Fruit fly (Drosophila melanogaster) whole organism, embryonic: ENCODE measurements around the gene Spc25.

ENCODE experiments used
- CG10274 ChIP-seq: fragments of 200-800 bp; sonication (Bioruptor generic); optimal IDR thresholded peaks from 3 replicates; lab custom pipeline; 2017; ENCODE audit warnings: missing biosample characterization, mild to moderate bottlenecking, missing genetic modification characterization
- CG11247 ChIP-seq: fragments of 200-800 bp; sonication (Bioruptor generic); IDR thresholded peaks from 2 replicates; pipeline ENCODE4 v1.3.6; 2022; ENCODE audit warnings: missing biosample characterization, missing genetic modification characterization
- CG11504 ChIP-seq: fragments of 200-800 bp; sonication (Bioruptor generic); optimal IDR thresholded peaks from 3 replicates; lab custom pipeline; 2019; ENCODE audit warnings: missing biosample characterization, mild to moderate bottlenecking, missing genetic modification characterization, moderate library complexity
- CG11723 ChIP-seq: fragments of 200-800 bp; sonication (Bioruptor generic); optimal IDR thresholded peaks from 2 replicates; lab custom pipeline; 2017; ENCODE audit warnings: missing biosample characterization, mild to moderate bottlenecking, missing genetic modification characterization
- CG13287 ChIP-seq: fragments of 200-800 bp; sonication (Bioruptor generic); IDR thresholded peaks from 2 replicates; pipeline ENCODE4 v1.3.6; 2022; ENCODE audit warnings: missing biosample characterization, missing genetic modification characterization; ENCODE audit not compliant: partially characterized antibody
- CG16813 ChIP-seq: fragments of 200-800 bp; sonication (Bioruptor generic); IDR thresholded peaks from 3 replicates; pipeline ENCODE4 v1.3.6; 2022; ENCODE audit warnings: missing biosample characterization, missing genetic modification characterization; ENCODE audit not compliant: partially characterized antibody
- CG18011 ChIP-seq: fragments of 200-800 bp; sonication (Bioruptor generic); optimal IDR thresholded peaks from 2 replicates; lab custom pipeline; 2017; ENCODE audit warnings: missing biosample characterization, missing genetic modification characterization, mild to moderate bottlenecking, moderate library complexity, missing genotype
- CG2116 ChIP-seq: fragments of 200-800 bp; sonication (Bioruptor generic); optimal IDR thresholded peaks from 3 replicates; lab custom pipeline; 2018; ENCODE audit warnings: missing biosample characterization, mild to moderate bottlenecking, missing genetic modification characterization
- CG2120 ChIP-seq: fragments of 200-800 bp; sonication (Bioruptor generic); optimal IDR thresholded peaks from 3 replicates; lab custom pipeline; 2016; ENCODE audit warnings: missing biosample characterization, missing genetic modification characterization
- CG3407 ChIP-seq: fragments of 200-800 bp; sonication (Bioruptor generic); optimal IDR thresholded peaks from 2 replicates; lab custom pipeline; 2018; ENCODE audit warnings: missing biosample characterization, mild to moderate bottlenecking, missing genetic modification characterization
- CG43689 ChIP-seq: fragments of 200-800 bp; sonication (Bioruptor generic); IDR thresholded peaks from 2 replicates; pipeline ENCODE4 v1.3.6; 2022; ENCODE audit warnings: missing biosample characterization, missing genetic modification characterization
- CG4854 ChIP-seq: fragments of 200-800 bp; sonication (Bioruptor generic); optimal IDR thresholded peaks from 2 replicates; lab custom pipeline; 2016; ENCODE audit warnings: missing biosample characterization, missing genetic modification characterization, inconsistent platforms
- CG6791 ChIP-seq: fragments of 200-800 bp; sonication (Bioruptor generic); IDR thresholded peaks from 3 replicates; pipeline ENCODE4 v1.3.6; 2022; ENCODE audit warnings: missing biosample characterization, missing genetic modification characterization; ENCODE audit not compliant: partially characterized antibody
- CG8281 ChIP-seq: fragments of 200-800 bp; sonication (Bioruptor generic); optimal IDR thresholded peaks from 2 replicates; lab custom pipeline; 2018; ENCODE audit warnings: missing biosample characterization, mild to moderate bottlenecking, missing genetic modification characterization, moderate library complexity
- CG8388 ChIP-seq: fragments of 200-800 bp; sonication (Bioruptor generic); optimal IDR thresholded peaks from 2 replicates; lab custom pipeline; 2019; ENCODE audit warnings: missing biosample characterization, mild to moderate bottlenecking, missing genetic modification characterization, moderate library complexity
- CG8924 ChIP-seq: fragments of 200-800 bp; optimal IDR thresholded peaks from 3 replicates; lab custom pipeline; 2019; ENCODE audit warnings: missing biosample characterization, mild to moderate bottlenecking, missing genetic modification characterization, moderate library complexity
- CG9817 ChIP-seq: fragments of 200-800 bp; sonication (Bioruptor generic); optimal IDR thresholded peaks from 2 replicates; lab custom pipeline; 2018; ENCODE audit warnings: missing biosample characterization, mild to moderate bottlenecking, missing genetic modification characterization, moderate library complexity
- CTCF ChIP-seq: fragments of 200-800 bp; sonication (Bioruptor generic); optimal IDR thresholded peaks from 2 replicates; lab custom pipeline; 2017; ENCODE audit warnings: missing biosample characterization, mild to moderate bottlenecking, missing genetic modification characterization, moderate library complexity
- CoRest ChIP-seq: fragments of 200-800 bp; sonication (Bioruptor generic); optimal IDR thresholded peaks from 3 replicates; lab custom pipeline; 2018; ENCODE audit warnings: missing biosample characterization, mild to moderate bottlenecking, missing genetic modification characterization, moderate library complexity
- CrebB ChIP-seq: fragments of 200-800 bp; sonication (Bioruptor generic); optimal IDR thresholded peaks from 3 replicates; lab custom pipeline; 2018; ENCODE audit warnings: missing biosample characterization, mild to moderate bottlenecking, missing genetic modification characterization
- Drgx ChIP-seq: fragments of 200-800 bp; sonication (Bioruptor generic); IDR thresholded peaks from 2 replicates; pipeline ENCODE4 v1.3.6; 2022; ENCODE audit warnings: missing biosample characterization, missing genetic modification characterization
- HmgD ChIP-seq: fragments of 200-800 bp; sonication (Bioruptor generic); optimal IDR thresholded peaks from 3 replicates; lab custom pipeline; 2016; ENCODE audit warnings: missing biosample characterization, missing genetic modification characterization
- Hr51 ChIP-seq, 2 experiments: fragments of 200-800 bp; sonication (Bioruptor generic); optimal IDR thresholded peaks; 2 replicates in 1 of 2; 3 replicates in 1 of 2; lab custom pipeline; 2016 to 2018; ENCODE audit warnings: missing biosample characterization in 2 of 2, missing genetic modification characterization in 2 of 2, mild to moderate bottlenecking in 1 of 2, moderate library complexity in 1 of 2
- Opbp ChIP-seq: fragments of 200-800 bp; sonication (Bioruptor generic); IDR thresholded peaks from 3 replicates; pipeline ENCODE4 v1.3.6; 2022; ENCODE audit warnings: missing biosample characterization, missing genetic modification characterization; ENCODE audit not compliant: partially characterized antibody
- Pdp1 ChIP-seq, 2 experiments: fragments of 200-800 bp; sonication (Bioruptor generic); optimal IDR thresholded peaks; 3 replicates each; lab custom pipeline; 2016; ENCODE audit warnings: missing biosample characterization in 2 of 2, missing genetic modification characterization in 2 of 2, mild to moderate bottlenecking in 1 of 2, moderate library complexity in 1 of 2
- Scr ChIP-seq: fragments of 200-800 bp; sonication (Bioruptor generic); IDR thresholded peaks from 2 replicates; pipeline ENCODE4 v1.3.6; 2022; ENCODE audit warnings: missing biosample characterization, missing genetic modification characterization; ENCODE audit not compliant: partially characterized antibody
- Sry-β ChIP-seq: fragments of 200-800 bp; sonication (Bioruptor generic); optimal IDR thresholded peaks from 2 replicates; lab custom pipeline; 2018; ENCODE audit warnings: missing biosample characterization, mild to moderate bottlenecking, missing genetic modification characterization, moderate library complexity
- Ssrp ChIP-seq: fragments of 200-800 bp; sonication (Bioruptor generic); optimal IDR thresholded peaks from 2 replicates; lab custom pipeline; 2018; ENCODE audit warnings: missing biosample characterization, mild to moderate bottlenecking, missing genetic modification characterization, moderate library complexity
- Trl ChIP-seq, 3 experiments: fragments of >200 bp in 2 of 3; fragments of 200-800 bp in 1 of 3; sonication (Bioruptor generic) in 1 of 3; optimal IDR thresholded peaks; 2 replicates in 1 of 3; 3 replicates in 2 of 3; lab custom pipeline; 2016 to 2017; ENCODE audit warnings: missing biosample characterization in 1 of 3, missing genetic modification characterization in 1 of 3
- al ChIP-seq: fragments of 200-800 bp; sonication (Bioruptor generic); IDR thresholded peaks from 2 replicates; pipeline ENCODE4 v1.3.6; 2022; ENCODE audit warnings: missing biosample characterization, missing genetic modification characterization
- ato ChIP-seq: fragments of 200-800 bp; sonication (Bioruptor generic); IDR thresholded peaks from 2 replicates; pipeline ENCODE4 v1.3.6; 2022; ENCODE audit warnings: missing biosample characterization, missing genetic modification characterization; ENCODE audit not compliant: partially characterized antibody
- bsh ChIP-seq, 2 experiments: fragments of 200-800 bp; sonication (Bioruptor generic); optimal IDR thresholded peaks; 2 replicates each; lab custom pipeline; 2017 to 2018; ENCODE audit warnings: mild to moderate bottlenecking in 2 of 2, missing biosample characterization in 2 of 2, missing genetic modification characterization in 2 of 2, moderate library complexity in 1 of 2
- cato ChIP-seq: fragments of 200-800 bp; sonication (Bioruptor generic); optimal IDR thresholded peaks from 2 replicates; lab custom pipeline; 2016; ENCODE audit warnings: missing biosample characterization, missing genetic modification characterization, borderline replicate concordance
- ci ChIP-seq: fragments of 200-800 bp; sonication (Bioruptor generic); IDR thresholded peaks from 3 replicates; pipeline ENCODE4 v1.3.6; 2022; ENCODE audit warnings: missing biosample characterization, missing genetic modification characterization
- dm ChIP-seq: fragments of 200-800 bp; sonication (Bioruptor generic); optimal IDR thresholded peaks from 3 replicates; lab custom pipeline; 2016; ENCODE audit warnings: missing biosample characterization, missing genetic modification characterization
- gcm2 ChIP-seq: fragments of 200-800 bp; sonication (Bioruptor generic); optimal IDR thresholded peaks from 2 replicates; lab custom pipeline; 2016; ENCODE audit warnings: missing biosample characterization, missing genetic modification characterization
- gt ChIP-seq: fragments of 200-800 bp; sonication (Bioruptor generic); IDR thresholded peaks from 2 replicates; pipeline ENCODE4 v1.3.6; 2022; ENCODE audit warnings: missing biosample characterization, missing genetic modification characterization
- hbn ChIP-seq: fragments of 200-800 bp; sonication (Bioruptor generic); IDR thresholded peaks from 2 replicates; pipeline ENCODE4 v1.3.6; 2022; ENCODE audit warnings: missing biosample characterization, missing genetic modification characterization; ENCODE audit not compliant: partially characterized antibody
- knrl ChIP-seq: fragments of 200-800 bp; sonication (Bioruptor generic); IDR thresholded peaks from 3 replicates; pipeline ENCODE4 v1.3.6; 2022; ENCODE audit warnings: missing biosample characterization, missing genetic modification characterization; ENCODE audit not compliant: partially characterized antibody
- mld ChIP-seq: fragments of 200-800 bp; sonication (Bioruptor generic); IDR thresholded peaks from 3 replicates; pipeline ENCODE4 v1.3.6; 2022; ENCODE audit warnings: missing biosample characterization, missing genetic modification characterization; ENCODE audit not compliant: partially characterized antibody
- row ChIP-seq: fragments of 200-800 bp; sonication (Bioruptor generic); IDR thresholded peaks from 3 replicates; pipeline ENCODE4 v1.3.6; 2022; ENCODE audit warnings: missing biosample characterization, missing genetic modification characterization
- sna ChIP-seq: fragments of 200-800 bp; sonication (Bioruptor generic); IDR thresholded peaks from 2 replicates; pipeline ENCODE4 v1.3.6; 2022; ENCODE audit warnings: missing biosample characterization, missing genetic modification characterization; ENCODE audit not compliant: partially characterized antibody
- sr ChIP-seq: fragments of 200-800 bp; sonication (Bioruptor generic); IDR thresholded peaks from 3 replicates; pipeline ENCODE4 v1.3.6; 2022; ENCODE audit warnings: missing biosample characterization, missing genetic modification characterization
- sug ChIP-seq: fragments of 200-800 bp; optimal IDR thresholded peaks from 2 replicates; lab custom pipeline; 2019; ENCODE audit warnings: missing biosample characterization, mild to moderate bottlenecking, missing genetic modification characterization, moderate library complexity
- tll ChIP-seq, 2 experiments: fragments of 200-800 bp in 1 of 2; fragments of >200 bp in 1 of 2; sonication (Bioruptor generic) in 1 of 2; optimal IDR thresholded peaks; 2 replicates each; lab custom pipeline; 2017 to 2019; ENCODE audit warnings: missing biosample characterization in 2 of 2, missing genetic modification characterization in 2 of 2, mild to moderate bottlenecking in 1 of 2, moderate library complexity in 1 of 2
- zfh2 ChIP-seq: fragments of 200-800 bp; sonication (Bioruptor generic); optimal IDR thresholded peaks from 2 replicates; lab custom pipeline; 2016; ENCODE audit warnings: missing biosample characterization, missing genetic modification characterization

Spc25 gene

dm6 chr3R:12985828-12986530 lies 24.4 kb downstream of the Spc25 start, which contains the start of gene CG31342 (continued):
- TF ChIP-seq gcm2 (GFP tag; lab: Kevin White, UChicago) = no peak
- no peak for TF ChIP-seq cato (GFP tag; lab: Kevin White, UChicago)
- no peak for TF ChIP-seq CG10274 (GFP tag; lab: Kevin White, UChicago)
- no peak for TF ChIP-seq CG11723 (GFP tag; lab: Kevin White, UChicago)
- no peak for TF ChIP-seq CG4854
- TF ChIP-seq tll (GFP tag; optimal IDR thresholded peaks at IDR 0.05; lab: Kevin White, UChicago) = no peak
- TF ChIP-seq Pdp1 (GFP tag; optimal IDR thresholded peaks at IDR 0.05; lab: Kevin White, UChicago) = peak in 1 of 2 experiments; percentile 31
- peak; percentile 59; the same call in 2 of the 3 replicates for TF ChIP-seq knrl (GFP tag; lab: Robert Waterston, UW)
- TF ChIP-seq sna (GFP tag; lab: Robert Waterston, UW) = peak; percentile 61; the same call in 1 of the 2 replicates
- TF ChIP-seq CoRest (tag; lab: Kevin White, UChicago) = peak; percentile 62
- TF ChIP-seq Hr51 (GFP tag; optimal IDR thresholded peaks at IDR 0.05; lab: Kevin White, UChicago) = no peak
- TF ChIP-seq ci = peak; percentile 25; the same call in 1 of the 3 replicates
- no peak for TF ChIP-seq CG11504 (tag; lab: Kevin White, UChicago)
- no peak for TF ChIP-seq CG11247 (GFP tag; lab: Robert Waterston, UW)
- peak; percentile 77 for TF ChIP-seq row
- 0 out of 3 replicates have a peak, but pooled peaks have one; percentile 45 for TF ChIP-seq mld (GFP tag; lab: Robert Waterston, UW)
- no peak for TF ChIP-seq CTCF (GFP tag; lab: Kevin White, UChicago)
- TF ChIP-seq CG3407 (GFP tag; lab: Kevin White, UChicago) = no peak
- peak; percentile 59; the same call in 2 of the 3 replicates for TF ChIP-seq CG6791 (GFP tag; lab: Robert Waterston, UW)
- no peak for TF ChIP-seq CG8281 (tag; lab: Kevin White, UChicago)
- TF ChIP-seq CG2120 = peak; percentile 49
- TF ChIP-seq CG8924 (tag; lab: Kevin White, UChicago) = peak; percentile 59
- TF ChIP-seq CG16813 (GFP tag; lab: Robert Waterston, UW) = peak; percentile 58
- TF ChIP-seq bsh (GFP tag; optimal IDR thresholded peaks at IDR 0.05; lab: Kevin White, UChicago) = peak in 1 of 2 experiments; percentile 62
- peak; percentile 73 for TF ChIP-seq Scr
- TF ChIP-seq sr (GFP tag; lab: Robert Waterston, UW) = 0 out of 3 replicates have a peak, but pooled peaks have one; percentile 21
- TF ChIP-seq CrebB (tag; lab: Kevin White, UChicago) = peak; percentile 14
- TF ChIP-seq Ssrp = peak; percentile 38
- no peak for TF ChIP-seq CG18011 (GFP tag; lab: Kevin White, UChicago)
- TF ChIP-seq hbn = peak; percentile 60
- TF ChIP-seq ato (GFP tag; lab: Robert Waterston, UW) = peak; percentile 23; the same call in 1 of the 2 replicates
- peak; percentile 53 for TF ChIP-seq CG8388 (GFP tag; lab: Kevin White, UChicago)
- TF ChIP-seq Sry-β = no peak
- no peak for TF ChIP-seq Trl (optimal IDR thresholded peaks at IDR 0.05; lab: Kevin White, UChicago)
- TF ChIP-seq Trl (GFP tag; optimal IDR thresholded peaks at IDR 0.05; lab: Kevin White, UChicago) = no peak
- TF ChIP-seq CG43689 (GFP tag; lab: Robert Waterston, UW) = no peak
- TF ChIP-seq al (GFP tag; lab: Robert Waterston, UW) = no peak
- TF ChIP-seq Drgx = 0 out of 2 replicates have a peak, but pooled peaks have one; percentile 28
- TF ChIP-seq CG9817 (tag; lab: Kevin White, UChicago) = peak; percentile 28
- TF ChIP-seq sug = peak; percentile 54
- TF ChIP-seq CG13287 = peak; percentile 76
- TF ChIP-seq gt (GFP tag; lab: Robert Waterston, UW) = no peak
- peak; percentile 46 for TF ChIP-seq dm (GFP tag; lab: Kevin White, UChicago)
- TF ChIP-seq CG2116 = peak; percentile 75
- TF ChIP-seq Opbp (GFP tag; lab: Robert Waterston, UW) = peak; percentile 58; the same call in 2 of the 3 replicates
- TF ChIP-seq HmgD (GFP tag; lab: Kevin White, UChicago) = peak; percentile 5
- TF ChIP-seq zfh2 = peak; percentile 1
